Worm (Caenorhabditis elegans): ENCODE measurements around the gene F57A10.4.

Gene F57A10.4

DNA sequence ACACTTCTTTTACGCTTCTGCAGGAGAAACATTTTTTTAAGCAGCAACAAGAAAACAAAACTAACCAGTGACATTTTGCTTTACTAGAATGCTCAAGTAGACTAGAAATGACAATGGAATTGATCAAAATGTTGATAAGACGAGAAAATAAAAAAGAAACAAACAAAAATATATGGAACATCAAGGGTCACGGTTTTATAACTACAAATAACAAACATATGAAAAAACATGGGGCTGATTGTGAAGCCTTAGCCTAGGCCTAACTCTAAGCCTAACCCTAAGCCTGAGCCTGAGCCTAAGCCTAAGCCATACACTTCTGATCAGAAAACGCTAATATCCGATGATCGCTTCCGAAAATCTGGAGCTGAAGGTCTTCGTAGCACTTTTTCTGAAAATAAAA is 38.8 kb upstream of the F57A10.4 start, which contains the start of gene Y6E2A.10:
Gene Y6E2A.10, minus strand, starts transcription at position 101 of the 400 bp plus-strand sequence.
- TF ChIP-seq nhr-76 (tag; optimal IDR thresholded peaks at IDR 0.05) (no peak), pag-3 (tag; optimal IDR thresholded peaks at IDR 0.05; ENCODE audit: borderline replicate concordance, insufficient read depth) (no peak), C04F5.9 (tag; optimal IDR thresholded peaks at IDR 0.05) (no peak), blmp-1 (tag; optimal IDR thresholded peaks at IDR 0.05) (no peak), hpl-2 (GFP tag; optimal IDR thresholded peaks at IDR 0.05) (no peak)

DNA sequence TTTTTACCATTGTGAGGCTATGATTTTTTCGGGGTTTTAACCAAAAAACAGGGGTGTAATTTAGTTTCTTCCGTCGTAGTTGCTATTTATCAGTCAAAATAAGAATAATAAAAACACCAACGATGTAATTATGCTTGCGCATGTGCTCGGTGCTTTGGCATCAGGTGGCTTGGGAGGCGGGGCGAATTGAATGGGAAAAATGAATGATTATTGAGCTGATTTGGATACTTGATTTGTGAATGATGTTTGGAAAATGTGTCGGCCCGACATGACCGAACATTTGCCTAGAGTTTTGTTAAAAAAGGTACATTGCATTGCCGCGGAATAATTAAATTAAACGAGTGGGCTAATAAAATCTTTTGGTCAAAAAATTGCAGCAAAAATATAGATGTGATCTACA is 37.0 kb upstream of the F57A10.4 start, which contains the start of gene str-38:
Gene str-38, minus strand, starts transcription at position 101 of the 400 bp plus-strand sequence.
- TF ChIP-seq swsn-7 (tag; optimal IDR thresholded peaks at IDR 0.05) (no peak), mef-2 (tag; optimal IDR thresholded peaks at IDR 0.05) (no peak), pax-3 (tag; optimal IDR thresholded peaks at IDR 0.05) (no peak), elt-2 (tag; optimal IDR thresholded peaks at IDR 0.05) (no peak), ama-1 (optimal IDR thresholded peaks at IDR 0.05) (no peak), egl-13 (tag; optimal IDR thresholded peaks at IDR 0.05) (no peak), nhr-85 (tag) (no peak), Y116A8C.19 (tag; optimal IDR thresholded peaks at IDR 0.05; ENCODE audit: borderline replicate concordance) (no peak)

DNA sequence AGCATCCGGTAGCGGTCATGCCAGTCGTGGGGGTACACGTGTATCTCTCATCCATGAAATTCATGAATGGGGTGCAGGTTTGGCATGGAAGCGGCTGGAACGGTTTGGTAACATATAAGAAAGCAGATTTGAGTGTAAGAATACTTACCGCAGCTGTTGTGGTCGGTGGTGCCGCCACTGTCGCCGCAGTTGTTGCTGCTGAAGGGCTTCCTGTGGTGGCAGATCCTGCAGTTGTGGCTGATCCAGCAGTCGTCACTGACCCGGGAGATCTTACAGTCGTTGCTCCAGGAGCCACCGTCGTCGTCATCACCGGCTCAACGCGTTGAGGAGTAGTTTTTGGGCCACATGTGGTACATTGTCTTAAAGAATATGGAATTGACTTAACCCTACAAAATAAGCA is 36.2 kb upstream of the F57A10.4 start:
- TF ChIP-seq ceh-8 (GFP tag; optimal IDR thresholded peaks at IDR 0.05): no peak
- TF ChIP-seq efl-3 (GFP tag; optimal IDR thresholded peaks at IDR 0.05): no peak
- TF ChIP-seq nhr-90 (tag; optimal IDR thresholded peaks at IDR 0.05; ENCODE audit: poor library complexity): no peak
- no peak for TF ChIP-seq unc-86 (tag; optimal IDR thresholded peaks at IDR 0.05)
- no peak for TF ChIP-seq ceh-90 (tag; optimal IDR thresholded peaks at IDR 0.05)
- no peak for TF ChIP-seq lin-13 (GFP tag; optimal IDR thresholded peaks at IDR 0.05)
- no peak for TF ChIP-seq unc-62 (GFP tag; optimal IDR thresholded peaks at IDR 0.05)
- no peak for TF ChIP-seq pax-3 (tag; optimal IDR thresholded peaks at IDR 0.05)
- no peak for TF ChIP-seq elt-3 (tag; optimal IDR thresholded peaks at IDR 0.05)
- TF ChIP-seq mef-2 (tag; optimal IDR thresholded peaks at IDR 0.05): no peak
- TF ChIP-seq C04F5.9 (tag; optimal IDR thresholded peaks at IDR 0.05): no peak
- no peak for TF ChIP-seq rnt-1 (tag; optimal IDR thresholded peaks at IDR 0.05)

DNA sequence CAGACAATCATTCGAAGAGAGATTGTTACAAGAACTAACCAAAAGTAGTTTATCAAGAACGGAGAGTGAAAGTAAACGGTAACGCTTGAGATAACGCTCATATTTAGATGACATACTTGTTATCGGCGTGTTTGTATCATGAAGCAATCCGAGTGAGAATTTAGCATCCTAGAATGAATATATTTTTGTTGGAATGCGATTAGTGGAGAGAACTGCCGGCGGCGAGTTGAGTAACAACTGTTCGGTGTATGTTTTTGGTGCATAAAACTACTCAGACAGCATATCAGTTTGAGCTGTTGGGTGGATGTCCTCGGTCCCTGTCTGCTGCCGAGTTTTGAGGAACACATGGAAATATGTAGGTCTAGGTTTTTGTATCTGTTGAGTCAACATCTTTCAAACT is 35.7 kb upstream of the F57A10.4 start, which contains the start of gene T23D5.3:
Gene T23D5.3, minus strand, starts transcription at position 101 of the 400 bp plus-strand sequence.
- TF ChIP-seq egl-27 (tag; optimal IDR thresholded peaks at IDR 0.05) (no peak), nhr-11 (tag; optimal IDR thresholded peaks at IDR 0.05) (no peak), elt-3 (tag; optimal IDR thresholded peaks at IDR 0.05) (no peak), hpl-2 (GFP tag; optimal IDR thresholded peaks at IDR 0.05) (no peak), sup-37 (GFP tag; optimal IDR thresholded peaks at IDR 0.05) (no peak), ceh-90 (tag; optimal IDR thresholded peaks at IDR 0.05) (no peak), fkh-10 (GFP tag; optimal IDR thresholded peaks at IDR 0.05) (no peak), ces-1 (GFP tag; optimal IDR thresholded peaks at IDR 0.05) (no peak), elt-2 (tag; optimal IDR thresholded peaks at IDR 0.05) (no peak), irx-1 (tag; optimal IDR thresholded peaks at IDR 0.05) (no peak), fos-1 (tag; optimal IDR thresholded peaks at IDR 0.05) (no peak), unc-130 (tag; optimal IDR thresholded peaks at IDR 0.05) (no peak), mdl-1 (tag; optimal IDR thresholded peaks at IDR 0.05) (no peak), skn-1 (tag; optimal IDR thresholded peaks at IDR 0.05) (no peak), nhr-237 (tag; optimal IDR thresholded peaks at IDR 0.05) (no peak), C04F5.9 (tag; optimal IDR thresholded peaks at IDR 0.05) (no peak), lsy-2 (tag; optimal IDR thresholded peaks at IDR 0.05) (no peak), fkh-4 (tag; optimal IDR thresholded peaks at IDR 0.05; ENCODE audit: borderline replicate concordance) (no peak), unc-30 (tag; optimal IDR thresholded peaks at IDR 0.05) (no peak), ztf-11 (tag; optimal IDR thresholded peaks at IDR 0.05) (no peak)

Data from whole organism, L1 larva.